Worm (Caenorhabditis elegans) whole organism, L3 larva: ENCODE results near the gene C48B4.3.

ENCODE experiments used
- R02D3.7 ChIP-seq: fragments of 150-350 bp; optimal IDR thresholded peaks from 2 replicates; lab custom pipeline; 2014; ENCODE audit warnings: missing biosample characterization, missing genetic modification characterization
- ZK546.5 ChIP-seq: sonication (generic microtip); optimal IDR thresholded peaks from 2 replicates; lab custom pipeline; 2017; ENCODE audit warnings: missing biosample characterization, missing genetic modification characterization
- elt-2 ChIP-seq: sonication (generic microtip); optimal IDR thresholded peaks from 2 replicates; lab custom pipeline; 2016; ENCODE audit warnings: missing genetic modification reagents, mild to moderate bottlenecking, missing genetic modification characterization, missing compliant biosample characterization
- fkh-10 ChIP-seq: sonication (generic microtip); optimal IDR thresholded peaks from 2 replicates; lab custom pipeline; 2017; ENCODE audit warnings: missing biosample characterization, missing genetic modification reagents, missing genetic modification characterization
- hmg-11 ChIP-seq: sonication (generic microtip); optimal IDR thresholded peaks from 2 replicates; lab custom pipeline; 2016; ENCODE audit warnings: missing genetic modification characterization, missing compliant biosample characterization
- mdl-1 ChIP-seq: fragments of 150-350 bp; optimal IDR thresholded peaks from 2 replicates; lab custom pipeline; 2014; ENCODE audit warnings: missing biosample characterization, missing genetic modification characterization
- mml-1 ChIP-seq: fragments of 150-350 bp; sonication (generic microtip); optimal IDR thresholded peaks from 3 replicates; lab custom pipeline; 2014; ENCODE audit warnings: missing biosample characterization, missing genetic modification characterization
- nfya-1 ChIP-seq: sonication (generic microtip); optimal IDR thresholded peaks from 2 replicates; lab custom pipeline; 2017; ENCODE audit warnings: missing genetic modification characterization, mild to moderate bottlenecking, missing compliant biosample characterization, antibody characterized with exemption, moderate library complexity; ENCODE audit not compliant: insufficient read depth
- nhr-76 ChIP-seq: fragments of 150-350 bp; sonication (generic microtip); optimal IDR thresholded peaks from 5 replicates; lab custom pipeline; 2014; ENCODE audit warnings: missing biosample characterization, missing genetic modification characterization
- pha-4 ChIP-seq: fragments of 150-350 bp; optimal IDR thresholded peaks from 2 replicates; lab custom pipeline; 2014; ENCODE audit warnings: missing biosample characterization, missing genetic modification reagents, missing genetic modification characterization
- sea-2 ChIP-seq: fragments of 150-350 bp; sonication (generic microtip); optimal IDR thresholded peaks from 4 replicates; lab custom pipeline; 2014; ENCODE audit warnings: missing biosample characterization, missing genetic modification reagents, missing genetic modification characterization
- tbx-2 ChIP-seq: sonication (generic microtip); optimal IDR thresholded peaks from 2 replicates; lab custom pipeline; 2016; ENCODE audit warnings: mild to moderate bottlenecking, missing genetic modification characterization, missing compliant biosample characterization
- unc-39 ChIP-seq: sonication (generic microtip); optimal IDR thresholded peaks from 4 replicates; lab custom pipeline; 2017; ENCODE audit warnings: missing biosample characterization, missing genetic modification characterization
- ztf-4 ChIP-seq: fragments of 150-350 bp; optimal IDR thresholded peaks from 2 replicates; lab custom pipeline; 2014; ENCODE audit warnings: missing biosample characterization, missing genetic modification characterization

DNA sequence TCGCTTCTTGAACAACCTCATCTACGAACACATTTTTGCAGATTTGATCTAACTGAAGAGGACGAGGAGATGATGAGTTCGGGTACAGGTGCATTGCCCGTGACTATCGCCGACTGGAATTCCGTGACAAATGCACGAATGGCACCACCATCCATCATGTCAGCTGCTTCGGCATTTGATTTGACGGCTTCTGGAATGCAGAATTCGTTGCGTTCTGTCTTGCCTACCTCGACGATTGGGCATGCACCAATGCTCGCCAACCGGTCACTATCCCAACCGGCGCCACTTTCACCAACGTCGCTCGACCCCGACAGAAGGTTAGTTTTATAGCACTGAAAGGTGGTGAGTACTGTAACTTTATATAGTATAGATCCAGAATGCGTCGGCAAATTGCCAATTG, 41.3 kb upstream of the C48B4.3 start:
- no peak for TF ChIP-seq pha-4 (tag; lab: Kevin White, UChicago)
- TF ChIP-seq nhr-76 (tag; lab: Kevin White, UChicago) = no peak
- no peak for TF ChIP-seq hmg-11 (tag; lab: Kevin White, UChicago)
- no peak for TF ChIP-seq ztf-4 (tag; lab: Kevin White, UChicago)
- no peak for TF ChIP-seq tbx-2
- TF ChIP-seq elt-2 (tag; lab: Kevin White, UChicago) = no peak
- no peak for TF ChIP-seq unc-39
- no peak for TF ChIP-seq R02D3.7 (tag; lab: Kevin White, UChicago)
- no peak for TF ChIP-seq ZK546.5 (tag; lab: Kevin White, UChicago)
- TF ChIP-seq mdl-1 = no peak
- no peak for TF ChIP-seq nfya-1 (tag; lab: Kevin White, UChicago)
- no peak for TF ChIP-seq fkh-10 (GFP tag; lab: Kevin White, UChicago)
- TF ChIP-seq mml-1 = no peak
- no peak for TF ChIP-seq sea-2
